Fruit fly (Drosophila melanogaster) Kc167 (cell line): Measurements from ENCODE around the gene CG18231.

ENCODE experiments used
- h ChIP-seq: fragments of >200 bp; optimal IDR thresholded peaks from 3 replicates; lab custom pipeline; 2018; ENCODE audit warnings: missing external identifiers
- psq ChIP-seq: fragments of >200 bp; optimal IDR thresholded peaks from 2 replicates; lab custom pipeline; 2017; ENCODE audit warnings: missing external identifiers

dm6 chr3L:18640584-18641527 is 33.6 kb downstream of the CG18231 start:
- TF ChIP-seq psq (lab: Kevin White, UChicago) (no peak), h (lab: Kevin White, UChicago) (no peak)
